Worm (Caenorhabditis elegans): ENCODE measurements around the gene ZK546.2.

ZK546.2 gene

DNA sequence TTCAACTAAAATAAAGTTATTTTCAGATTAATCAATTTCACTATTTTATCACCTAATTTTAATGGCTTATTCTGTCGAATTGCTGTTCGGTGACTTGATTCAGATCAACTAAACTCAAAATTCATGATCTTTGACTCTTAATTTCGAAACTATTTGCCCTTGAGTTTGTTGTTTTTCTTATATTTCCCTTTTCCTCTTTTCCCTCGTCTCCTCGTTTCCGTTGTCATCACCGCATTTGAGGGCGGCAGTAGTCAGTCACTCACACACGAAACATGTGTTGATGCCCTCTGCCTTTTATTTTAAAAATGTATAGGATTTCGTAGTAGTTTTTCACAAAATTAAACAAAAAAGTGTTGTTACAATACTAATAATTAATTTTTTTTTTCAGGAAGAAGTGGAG lies 49.1 kb downstream of the ZK546.2 start, which contains the start of gene rnh-1.0:
Gene rnh-1.0, plus strand, starts transcription at position 389 of the 400 bp plus-strand sequence.
- TF ChIP-seq fkh-2 (tag; optimal IDR thresholded peaks at IDR 0.05) (no peak), nhr-25 (tag; optimal IDR thresholded peaks at IDR 0.05) (peak; percentile 1), pha-4 (tag; optimal IDR thresholded peaks at IDR 0.05) (peak; percentile 5), nfya-1 (tag; optimal IDR thresholded peaks at IDR 0.05; ENCODE audit: insufficient read depth) (peak; percentile 3)
